Worm (Caenorhabditis elegans): ENCODE results near the gene F18E9.3.
A peak's percentile ranks its signal among the peaks of the same experiment; 100 is the strongest.

The F18E9.3 gene

DNA sequence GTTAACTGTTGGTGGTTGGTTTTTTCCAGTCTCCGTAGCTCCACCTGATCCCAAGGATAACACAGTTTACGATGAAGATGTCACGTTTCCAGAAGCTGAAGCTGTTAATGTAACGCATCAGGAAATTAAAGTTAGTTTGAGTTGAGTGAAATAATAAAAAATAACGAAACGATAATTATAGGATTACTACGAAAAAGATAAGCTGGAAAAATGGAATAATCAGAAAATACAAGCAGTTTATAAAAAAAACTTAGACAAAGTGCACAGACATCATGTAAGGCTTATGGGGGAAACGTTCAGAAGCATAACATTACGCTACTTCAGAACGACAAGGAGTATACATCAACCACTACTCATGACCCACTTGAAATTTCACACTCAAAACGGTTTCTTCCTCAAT is 4.5 kb upstream of the F18E9.3 start, which contains the start of gene F18E9.8:
Gene F18E9.8 (minus strand): TSS at position 101 of the 400 bp plus-strand sequence.
- TF ChIP-seq snu-23 (GFP tag; optimal IDR thresholded peaks at IDR 0.05) (no peak), fkh-10 (GFP tag; optimal IDR thresholded peaks at IDR 0.05) (no peak), lin-15B (tag; optimal IDR thresholded peaks at IDR 0.05) (no peak), isw-1 (GFP tag; IDR thresholded peaks at IDR 0.05) (no peak), nhr-71 (tag; optimal IDR thresholded peaks at IDR 0.05) (no peak), nhr-85 (tag) (no peak), lin-14 (GFP tag; optimal IDR thresholded peaks at IDR 0.05) (no peak)

DNA sequence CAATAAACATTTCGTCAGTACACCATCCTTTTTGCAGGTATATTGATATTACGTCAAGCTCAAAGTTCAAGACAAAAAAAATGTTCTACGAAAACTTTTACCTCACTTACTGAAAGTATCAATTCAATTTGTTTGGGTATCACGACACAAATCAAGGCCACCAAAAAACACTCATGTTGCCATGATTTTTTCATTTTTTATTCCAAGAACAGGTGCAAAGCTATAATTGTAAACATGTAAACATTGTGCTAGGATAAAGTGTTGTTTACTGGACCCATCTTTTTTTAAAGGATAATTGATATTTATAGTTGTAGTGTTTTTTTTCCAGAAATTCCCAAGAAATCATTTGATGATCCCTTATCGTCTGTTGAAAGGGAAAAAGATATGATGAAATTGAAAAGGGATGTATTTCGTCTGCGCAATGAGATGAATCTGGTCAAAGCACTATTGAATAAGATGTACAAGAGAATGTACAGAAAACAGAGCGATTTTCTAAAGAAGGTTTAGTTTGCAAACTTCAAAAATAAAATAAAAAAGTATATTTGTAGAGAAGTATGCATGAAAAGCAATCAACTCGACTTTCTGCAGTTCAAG is 3.1 kb upstream of the F18E9.3 start:
- TF ChIP-seq nhr-84 (tag; optimal IDR thresholded peaks at IDR 0.05) (no peak), C16A3.4 (tag; optimal IDR thresholded peaks at IDR 0.05) (no peak), nhr-20 (tag; optimal IDR thresholded peaks at IDR 0.05) (peak; percentile 41), fkh-10 (GFP tag; optimal IDR thresholded peaks at IDR 0.05) (no peak), dpl-1 (GFP tag; optimal IDR thresholded peaks at IDR 0.05) (no peak), sox-4 (tag; optimal IDR thresholded peaks at IDR 0.05) (no peak), vab-15 (tag; optimal IDR thresholded peaks at IDR 0.05) (no peak), unc-130 (tag; optimal IDR thresholded peaks at IDR 0.05) (no peak), ces-1 (GFP tag; optimal IDR thresholded peaks at IDR 0.05) (no peak), skn-1 (tag; optimal IDR thresholded peaks at IDR 0.05) (no peak), lir-3 (tag; optimal IDR thresholded peaks at IDR 0.05; ENCODE audit: poor library complexity) (no peak), lin-14 (GFP tag; optimal IDR thresholded peaks at IDR 0.05) (peak; percentile 36), jun-1 (tag; optimal IDR thresholded peaks at IDR 0.05) (no peak), tlp-1 (tag; optimal IDR thresholded peaks at IDR 0.05) (no peak), lin-15B (tag; optimal IDR thresholded peaks at IDR 0.05) (no peak), nhr-28 (tag; optimal IDR thresholded peaks at IDR 0.05) (no peak), pag-3 (tag; optimal IDR thresholded peaks at IDR 0.05; ENCODE audit: borderline replicate concordance, insufficient read depth) (no peak), aly-2 (tag; optimal IDR thresholded peaks at IDR 0.05) (no peak), nhr-90 (tag; optimal IDR thresholded peaks at IDR 0.05; ENCODE audit: poor library complexity) (no peak), mef-2 (tag; optimal IDR thresholded peaks at IDR 0.05) (no peak), Y116A8C.19 (tag; optimal IDR thresholded peaks at IDR 0.05; ENCODE audit: borderline replicate concordance) (no peak), irx-1 (tag; optimal IDR thresholded peaks at IDR 0.05) (no peak), snpc-4 (tag; optimal IDR thresholded peaks at IDR 0.05) (no peak), nhr-237 (tag; optimal IDR thresholded peaks at IDR 0.05) (no peak), hpl-2 (GFP tag; optimal IDR thresholded peaks at IDR 0.05) (no peak), rnt-1 (tag; optimal IDR thresholded peaks at IDR 0.05) (no peak), fkh-8 (tag; optimal IDR thresholded peaks at IDR 0.05) (no peak), unc-30 (tag; optimal IDR thresholded peaks at IDR 0.05) (no peak), C04F5.9 (tag; optimal IDR thresholded peaks at IDR 0.05) (no peak), ztf-11 (tag; optimal IDR thresholded peaks at IDR 0.05) (no peak), elt-3 (tag; optimal IDR thresholded peaks at IDR 0.05) (no peak), elt-2 (tag; optimal IDR thresholded peaks at IDR 0.05) (no peak), hlh-4 (tag; optimal IDR thresholded peaks at IDR 0.05) (peak; percentile 86), isw-1 (GFP tag; IDR thresholded peaks at IDR 0.05) (no peak), nhr-19 (GFP tag; conservative IDR thresholded peaks at IDR 0.05) (0 out of 2 replicates have a peak, but pooled peaks have one; percentile 19), lin-13 (GFP tag; optimal IDR thresholded peaks at IDR 0.05) (no peak), nhr-71 (tag; optimal IDR thresholded peaks at IDR 0.05) (peak; percentile 43), unc-98 (GFP tag; IDR thresholded peaks at IDR 0.05) (no peak), alr-1 (tag; optimal IDR thresholded peaks at IDR 0.05; ENCODE audit: borderline replicate concordance) (no peak), blmp-1 (tag; optimal IDR thresholded peaks at IDR 0.05) (peak; percentile 90), lsy-2 (tag; optimal IDR thresholded peaks at IDR 0.05) (no peak), sptf-1 (tag; optimal IDR thresholded peaks at IDR 0.05) (no peak), fkh-4 (tag; optimal IDR thresholded peaks at IDR 0.05; ENCODE audit: borderline replicate concordance) (no peak), grh-1 (GFP tag; IDR thresholded peaks at IDR 0.05) (no peak), ceh-88 (GFP tag; IDR thresholded peaks at IDR 0.05) (no peak), efl-1 (optimal IDR thresholded peaks at IDR 0.05) (no peak), efl-1 (GFP tag; optimal IDR thresholded peaks at IDR 0.05 in 1 of 2) (no peak), egl-27 (tag; optimal IDR thresholded peaks at IDR 0.05) (no peak)
